Worm (Caenorhabditis elegans) whole organism, L3 larva: ENCODE data around the gene iglr-2.

Experiments
- aly-2 ChIP-seq: fragments of 150-350 bp; optimal IDR thresholded peaks from 2 replicates; lab custom pipeline; 2014; ENCODE audit warnings: missing biosample characterization, missing genetic modification characterization
- ama-1 ChIP-seq: fragments of 150-350 bp; optimal IDR thresholded peaks from 2 replicates; lab custom pipeline; 2018
- ceh-16 ChIP-seq: sonication (generic microtip); optimal IDR thresholded peaks from 2 replicates; lab custom pipeline; 2017; ENCODE audit warnings: missing biosample characterization, missing genetic modification characterization
- ceh-28 ChIP-seq: fragments of 150-350 bp; optimal IDR thresholded peaks from 2 replicates; lab custom pipeline; 2014; ENCODE audit warnings: missing biosample characterization, missing genetic modification reagents, missing genetic modification characterization
- ceh-82 ChIP-seq: fragments of 150-350 bp; optimal IDR thresholded peaks from 2 replicates; lab custom pipeline; 2014; ENCODE audit warnings: missing biosample characterization, missing genetic modification characterization
- daf-12 ChIP-seq: fragments of 150-350 bp; optimal IDR thresholded peaks from 2 replicates; lab custom pipeline; 2014; ENCODE audit warnings: missing biosample characterization, missing genetic modification reagents, missing genetic modification characterization
- elt-1 ChIP-seq: fragments of 150-350 bp; optimal IDR thresholded peaks from 2 replicates; lab custom pipeline; 2014; ENCODE audit warnings: missing biosample characterization, missing genetic modification characterization
- elt-2 ChIP-seq: sonication (generic microtip); optimal IDR thresholded peaks from 2 replicates; lab custom pipeline; 2016; ENCODE audit warnings: missing genetic modification reagents, mild to moderate bottlenecking, missing genetic modification characterization, missing compliant biosample characterization
- elt-3 ChIP-seq, 3 experiments: fragments of 150-350 bp in 1 of 3; sonication (generic microtip) in 2 of 3; optimal IDR thresholded peaks; 2 replicates in 2 of 3; 4 replicates in 1 of 3; lab custom pipeline; 2014 to 2017; ENCODE audit warnings: missing biosample characterization in 3 of 3, missing genetic modification characterization in 3 of 3
- eor-1 ChIP-seq, 2 experiments: fragments of 150-350 bp; optimal IDR thresholded peaks; 2 replicates each; lab custom pipeline; 2014 to 2018; ENCODE audit warnings: missing biosample characterization in 2 of 2, missing genetic modification characterization in 2 of 2
- fkh-2 ChIP-seq: fragments of 150-350 bp; optimal IDR thresholded peaks from 2 replicates; lab custom pipeline; 2014; ENCODE audit warnings: missing biosample characterization, missing genetic modification reagents, missing genetic modification characterization
- fos-1 ChIP-seq: fragments of 150-350 bp; optimal IDR thresholded peaks from 2 replicates; lab custom pipeline; 2014; ENCODE audit warnings: missing biosample characterization, missing genetic modification characterization
- hmg-11 ChIP-seq: sonication (generic microtip); optimal IDR thresholded peaks from 2 replicates; lab custom pipeline; 2016; ENCODE audit warnings: missing genetic modification characterization, missing compliant biosample characterization
- jun-1 ChIP-seq: fragments of 150-350 bp; optimal IDR thresholded peaks from 2 replicates; lab custom pipeline; 2014; ENCODE audit warnings: missing biosample characterization, missing genetic modification reagents, missing genetic modification characterization
- lin-15B ChIP-seq: fragments of 150-350 bp; optimal IDR thresholded peaks from 2 replicates; lab custom pipeline; 2014; ENCODE audit warnings: missing biosample characterization, missing genetic modification characterization
- lin-39 ChIP-seq: fragments of 150-350 bp; optimal IDR thresholded peaks from 2 replicates; lab custom pipeline; 2018; ENCODE audit warnings: missing biosample characterization, missing genetic modification reagents, missing genetic modification characterization
- lsy-12 ChIP-seq: sonication (generic microtip); optimal IDR thresholded peaks from 2 replicates; lab custom pipeline; 2016; ENCODE audit warnings: mild to moderate bottlenecking, missing genetic modification characterization, missing compliant biosample characterization
- mdl-1 ChIP-seq: fragments of 150-350 bp; optimal IDR thresholded peaks from 2 replicates; lab custom pipeline; 2014; ENCODE audit warnings: missing biosample characterization, missing genetic modification characterization
- mml-1 ChIP-seq: fragments of 150-350 bp; sonication (generic microtip); optimal IDR thresholded peaks from 3 replicates; lab custom pipeline; 2014; ENCODE audit warnings: missing biosample characterization, missing genetic modification characterization
- nfya-1 ChIP-seq: sonication (generic microtip); optimal IDR thresholded peaks from 2 replicates; lab custom pipeline; 2017; ENCODE audit warnings: missing genetic modification characterization, mild to moderate bottlenecking, missing compliant biosample characterization, antibody characterized with exemption, moderate library complexity; ENCODE audit not compliant: insufficient read depth
- nhr-11 ChIP-seq: fragments of 150-350 bp; optimal IDR thresholded peaks from 2 replicates; lab custom pipeline; 2014; ENCODE audit warnings: missing biosample characterization, missing genetic modification characterization
- nhr-12 ChIP-seq: fragments of 150-350 bp; optimal IDR thresholded peaks from 2 replicates; lab custom pipeline; 2014; ENCODE audit warnings: missing biosample characterization, missing genetic modification characterization
- nhr-23 ChIP-seq: fragments of 150-350 bp; optimal IDR thresholded peaks from 2 replicates; lab custom pipeline; 2014; ENCODE audit warnings: missing biosample characterization, missing genetic modification reagents, missing genetic modification characterization
- nhr-237 ChIP-seq: fragments of 150-350 bp; optimal IDR thresholded peaks from 2 replicates; lab custom pipeline; 2014; ENCODE audit warnings: missing biosample characterization, missing genetic modification characterization
- nhr-25 ChIP-seq: sonication (generic microtip); optimal IDR thresholded peaks from 2 replicates; lab custom pipeline; 2017; ENCODE audit warnings: missing biosample characterization, missing genetic modification characterization
- nhr-28 ChIP-seq: fragments of 150-350 bp; optimal IDR thresholded peaks from 2 replicates; lab custom pipeline; 2014; ENCODE audit warnings: missing biosample characterization, missing genetic modification characterization
- nhr-67 ChIP-seq: fragments of 150-350 bp; optimal IDR thresholded peaks from 2 replicates; lab custom pipeline; 2014; ENCODE audit warnings: missing biosample characterization, missing genetic modification characterization
- nhr-77 ChIP-seq: fragments of 150-350 bp; optimal IDR thresholded peaks from 2 replicates; lab custom pipeline; 2014; ENCODE audit warnings: missing biosample characterization, missing genetic modification characterization
- pha-4 ChIP-seq: fragments of 150-350 bp; optimal IDR thresholded peaks from 2 replicates; lab custom pipeline; 2014; ENCODE audit warnings: missing biosample characterization, missing genetic modification reagents, missing genetic modification characterization
- pqm-1 ChIP-seq: fragments of 150-350 bp; optimal IDR thresholded peaks from 2 replicates; lab custom pipeline; 2017; ENCODE audit warnings: missing biosample characterization, missing genetic modification characterization, inconsistent platforms
- sea-2 ChIP-seq: fragments of 150-350 bp; sonication (generic microtip); optimal IDR thresholded peaks from 4 replicates; lab custom pipeline; 2014; ENCODE audit warnings: missing biosample characterization, missing genetic modification reagents, missing genetic modification characterization
- skn-1 ChIP-seq: fragments of 150-350 bp; optimal IDR thresholded peaks from 2 replicates; lab custom pipeline; 2014; ENCODE audit warnings: missing biosample characterization, missing genetic modification characterization
- snpc-4 ChIP-seq: fragments of 150-350 bp; optimal IDR thresholded peaks from 2 replicates; lab custom pipeline; 2014; ENCODE audit warnings: missing biosample characterization, missing genetic modification characterization
- unc-62 ChIP-seq: fragments of 150-350 bp; sonication (generic microtip); optimal IDR thresholded peaks from 4 replicates; lab custom pipeline; 2014; ENCODE audit warnings: missing biosample characterization, missing genetic modification reagents, missing genetic modification characterization
- zag-1 ChIP-seq: fragments of 150-350 bp; optimal IDR thresholded peaks from 2 replicates; lab custom pipeline; 2014; ENCODE audit warnings: missing biosample characterization, missing genetic modification characterization

The iglr-2 gene

DNA sequence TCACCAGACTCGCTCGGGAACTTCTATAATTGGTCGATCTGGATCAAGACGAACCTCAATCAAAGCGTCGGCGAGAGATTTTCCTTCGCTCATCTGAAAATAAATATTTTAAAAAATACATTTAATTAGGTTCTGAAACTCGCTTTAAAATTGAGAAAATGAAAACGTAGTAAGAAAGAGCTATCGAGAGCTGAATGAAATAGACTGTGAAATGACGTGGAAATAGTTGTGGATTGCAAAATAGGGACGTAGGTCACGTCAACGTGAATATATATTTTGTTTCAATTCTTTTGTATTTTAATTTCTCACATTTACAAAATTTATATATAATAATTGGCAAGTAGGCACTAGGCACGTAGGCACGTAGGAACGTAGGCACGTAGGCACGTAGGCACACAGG is 3.3 kb upstream of the iglr-2 start, which contains the start of gene ZC262.4:
Gene ZC262.4, minus strand, starts transcription at position 101 of the 400 bp plus-strand sequence.
- TF ChIP-seq snpc-4 (tag; lab: Kevin White, UChicago) (no peak), nhr-237 (tag; lab: Kevin White, UChicago) (no peak), ama-1 (lab: Kevin White, UChicago) (no peak), eor-1 (tag; optimal IDR thresholded peaks at IDR 0.05; lab: Kevin White, UChicago) (no peak), lin-39 (no peak), nhr-12 (tag; lab: Kevin White, UChicago) (no peak), pqm-1 (tag; lab: Kevin White, UChicago) (no peak), nhr-23 (tag; lab: Kevin White, UChicago) (no peak), mml-1 (tag; lab: Kevin White, UChicago) (no peak)

DNA sequence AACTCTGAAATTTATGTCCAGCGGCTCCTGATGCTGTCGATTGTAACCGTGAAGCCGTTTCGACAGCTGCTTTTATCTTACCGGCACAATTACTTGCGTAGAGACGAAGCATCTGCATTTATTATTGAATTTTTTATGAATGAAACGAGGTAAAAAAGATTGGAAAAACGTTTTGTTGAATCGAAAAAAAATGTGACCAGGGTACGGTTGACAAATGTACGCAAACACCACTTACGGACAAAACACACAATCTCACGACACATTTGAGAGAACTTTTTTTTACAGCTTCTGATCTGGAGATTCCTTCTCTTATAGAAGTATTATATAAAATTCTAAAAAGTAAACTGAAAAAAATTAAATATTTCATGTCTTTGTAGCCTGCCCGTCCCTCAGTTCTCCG is 668 bp upstream of the iglr-2 start, which contains the start of the genes mrps-18A and ZC262.2:
Gene mrps-18A, minus strand, starts transcription at position 141 of the 400 bp plus-strand sequence.
Gene ZC262.2, plus strand, starts transcription at position 284 of the 400 bp plus-strand sequence.
- TF ChIP-seq pha-4 (peak; percentile 63), nhr-12 (tag; lab: Kevin White, UChicago) (no peak), hmg-11 (tag; lab: Kevin White, UChicago) (no peak), lsy-12 (tag; lab: Kevin White, UChicago) (no peak), elt-3 (tag; optimal IDR thresholded peaks at IDR 0.05; lab: Kevin White, UChicago) (no peak), sea-2 (GFP tag; lab: Kevin White, UChicago) (no peak), ceh-16 (no peak), nfya-1 (peak; percentile 76), nhr-28 (tag; lab: Kevin White, UChicago) (no peak), fkh-2 (tag; lab: Kevin White, UChicago) (no peak), unc-62 (no peak), nhr-25 (tag; lab: Kevin White, UChicago) (no peak), daf-12 (no peak), mml-1 (tag; lab: Kevin White, UChicago) (no peak), ceh-28 (tag; lab: Kevin White, UChicago) (no peak), mdl-1 (tag; lab: Kevin White, UChicago) (no peak), jun-1 (tag; lab: Kevin White, UChicago) (no peak), nhr-11 (no peak), aly-2 (tag; lab: Kevin White, UChicago) (no peak), nhr-67 (tag; lab: Kevin White, UChicago) (no peak), elt-2 (tag; lab: Kevin White, UChicago) (no peak), zag-1 (tag; lab: Kevin White, UChicago) (no peak), nhr-23 (tag; lab: Kevin White, UChicago) (peak; percentile 5), lin-15B (tag; lab: Kevin White, UChicago) (peak; percentile 14)
- TF ChIP-seq, all 47 proteins: peak for 4

- no peak for TF ChIP-seq hmg-11 (tag; lab: Kevin White, UChicago)
- no peak for TF ChIP-seq eor-1 (tag; optimal IDR thresholded peaks at IDR 0.05; lab: Kevin White, UChicago)
- TF ChIP-seq pha-4, result peak; percentile 49
- TF ChIP-seq fos-1 (tag; lab: Kevin White, UChicago), result no peak
- peak; percentile 38 for TF ChIP-seq jun-1 (tag; lab: Kevin White, UChicago)
- TF ChIP-seq nhr-28 (tag; lab: Kevin White, UChicago), result no peak
- TF ChIP-seq nhr-23 (tag; lab: Kevin White, UChicago), result no peak
- peak; percentile 91 for TF ChIP-seq elt-2 (tag; lab: Kevin White, UChicago)
- no peak for TF ChIP-seq skn-1 (tag; lab: Kevin White, UChicago)
- TF ChIP-seq nhr-67 (tag; lab: Kevin White, UChicago), result no peak
- TF ChIP-seq elt-3 (tag; optimal IDR thresholded peaks at IDR 0.05; lab: Kevin White, UChicago), result no peak
- TF ChIP-seq ceh-82, result no peak
- TF ChIP-seq pqm-1 (tag; lab: Kevin White, UChicago), result peak; percentile 70
- peak; percentile 24 for TF ChIP-seq ceh-28 (tag; lab: Kevin White, UChicago)
- TF ChIP-seq nhr-77 (tag; lab: Kevin White, UChicago), result no peak
- TF ChIP-seq elt-1 (tag; lab: Kevin White, UChicago), result no peak
- TF ChIP-seq, all 47 proteins: peak for 5
These were observed 5.3 kb downstream of the iglr-2 start, which contains the start of gene ZC262.13 for ce11 chrIII:8325574-8326513. Gene ZC262.13 (plus strand): TSS chrIII:8326214.
